Fruit fly (Drosophila melanogaster): Measurements from ENCODE around the gene Vha26.

Vha26 gene

dm6 chr3R:5565623-5566022, 25.9 kb upstream of the Vha26 start (continued):
- peak; percentile 96 for TF ChIP-seq ci (GFP tag; IDR thresholded peaks at IDR 0.05)
- peak; percentile 25 for TF ChIP-seq Nf-YB (GFP tag; optimal IDR thresholded peaks at IDR 0.05)
- TF ChIP-seq onecut (GFP tag; IDR thresholded peaks at IDR 0.05) = peak; percentile 54
- TF ChIP-seq CG7271 (tag; optimal IDR thresholded peaks at IDR 0.05) = no peak
- peak; percentile 51 for TF ChIP-seq sima (GFP tag; optimal IDR thresholded peaks at IDR 0.05)
- peak in 1 of 2 experiments; percentile 59 for TF ChIP-seq Eip74EF (GFP tag; optimal IDR thresholded peaks at IDR 0.05)
- peak; percentile 69 for TF ChIP-seq Bdp1 (GFP tag; optimal IDR thresholded peaks at IDR 0.05)
- TF ChIP-seq CG2678 (tag; optimal IDR thresholded peaks at IDR 0.05) = peak; percentile 87
- TF ChIP-seq CG10654 (GFP tag; optimal IDR thresholded peaks at IDR 0.05) = peak; percentile 61
- peak; percentile 68 for TF ChIP-seq E2f2 (GFP tag; IDR thresholded peaks at IDR 0.05)
- TF ChIP-seq CG2116 (GFP tag; optimal IDR thresholded peaks at IDR 0.05) = peak; percentile 9
- TF ChIP-seq fd3F (GFP tag; optimal IDR thresholded peaks at IDR 0.05) = peak; percentile 73
- peak; percentile 80 for TF ChIP-seq CG15514 (GFP tag; optimal IDR thresholded peaks at IDR 0.05)
- peak; percentile 61 for TF ChIP-seq CG18011 (GFP tag; optimal IDR thresholded peaks at IDR 0.05)
- peak; percentile 43 for TF ChIP-seq btn (GFP tag; optimal IDR thresholded peaks at IDR 0.05)
- peak; percentile 53 for TF ChIP-seq CG8089 (GFP tag; optimal IDR thresholded peaks at IDR 0.05)
- peak; percentile 4 for TF ChIP-seq MESR4 (GFP tag; optimal IDR thresholded peaks at IDR 0.05)
- TF ChIP-seq Sry-β (GFP tag; optimal IDR thresholded peaks at IDR 0.05) = no peak
- peak; percentile 62 for TF ChIP-seq Dad (GFP tag; optimal IDR thresholded peaks at IDR 0.05)
- TF ChIP-seq CG12659 (GFP tag; optimal IDR thresholded peaks at IDR 0.05) = peak; percentile 84
- TF ChIP-seq fu2 (GFP tag; optimal IDR thresholded peaks at IDR 0.05) = peak; percentile 53
- TF ChIP-seq CG17612 (GFP tag; IDR thresholded peaks at IDR 0.05) = peak; percentile 69
- TF ChIP-seq CG5953 (GFP tag; IDR thresholded peaks at IDR 0.05) = peak; percentile 86
- TF ChIP-seq tin (GFP tag; optimal IDR thresholded peaks at IDR 0.05) = peak; percentile 59
- TF ChIP-seq pum (GFP tag; optimal IDR thresholded peaks at IDR 0.05) = peak; percentile 75
- no peak for TF ChIP-seq CG7963 (GFP tag; IDR thresholded peaks at IDR 0.05; ENCODE audit: partially characterized antibody)
- no peak for TF ChIP-seq CG8290 (GFP tag; optimal IDR thresholded peaks at IDR 0.05)
- peak in 1 of 2 experiments; percentile 84 for TF ChIP-seq CG8290 (tag; optimal IDR thresholded peaks at IDR 0.05)
- no peak for TF ChIP-seq fru (optimal IDR thresholded peaks at IDR 0.05)
- TF ChIP-seq cato (GFP tag; optimal IDR thresholded peaks at IDR 0.05; ENCODE audit: borderline replicate concordance) = no peak
- TF ChIP-seq jing (GFP tag; optimal IDR thresholded peaks at IDR 0.05) = no peak
- TF ChIP-seq CG10267 (tag; optimal IDR thresholded peaks at IDR 0.05) = peak; percentile 50
- TF ChIP-seq maf-S (GFP tag; optimal IDR thresholded peaks at IDR 0.05) = peak; percentile 59
- TF ChIP-seq Hsf (GFP tag; optimal IDR thresholded peaks at IDR 0.05) = peak; percentile 76
- no peak for TF ChIP-seq pan (optimal IDR thresholded peaks at IDR 0.05)
- peak in 1 of 2 experiments; percentile 94 for TF ChIP-seq pan (GFP tag; optimal IDR thresholded peaks at IDR 0.05 in 1 of 2, IDR thresholded peaks at IDR 0.05 in 1 of 2)
- TF ChIP-seq CG7839 (tag; optimal IDR thresholded peaks at IDR 0.05) = no peak
- TF ChIP-seq CG13894 (tag; optimal IDR thresholded peaks at IDR 0.05) = no peak
- TF ChIP-seq CG3995 (GFP tag; optimal IDR thresholded peaks at IDR 0.05) = peak; percentile 6
- peak; percentile 36; the same call in 1 of the 2 replicates for TF ChIP-seq ro (GFP tag; IDR thresholded peaks at IDR 0.05)
- peak; percentile 11 for TF ChIP-seq Usf (GFP tag; optimal IDR thresholded peaks at IDR 0.05)
- peak; percentile 28 for TF ChIP-seq CG3838 (GFP tag; optimal IDR thresholded peaks at IDR 0.05)
- TF ChIP-seq bigmax (GFP tag; optimal IDR thresholded peaks at IDR 0.05) = peak; percentile 16
- TF ChIP-seq CG13624 (GFP tag; optimal IDR thresholded peaks at IDR 0.05) = peak; percentile 58
- TF ChIP-seq kay (GFP tag; optimal IDR thresholded peaks at IDR 0.05) = peak; percentile 39
- TF ChIP-seq CG2712 (tag; optimal IDR thresholded peaks at IDR 0.05) = peak; percentile 77
- peak; percentile 79 for TF ChIP-seq pho (GFP tag; optimal IDR thresholded peaks at IDR 0.05)
- TF ChIP-seq bab2 (GFP tag; optimal IDR thresholded peaks at IDR 0.05) = peak; percentile 82
- TF ChIP-seq CG31441 (GFP tag; IDR thresholded peaks at IDR 0.05) = no peak; the same call in 1 of the 2 replicates
- no peak for TF ChIP-seq fd102C (GFP tag; optimal IDR thresholded peaks at IDR 0.05)
- no peak for TF ChIP-seq Sin3A (optimal IDR thresholded peaks at IDR 0.05)
- TF ChIP-seq Meics (GFP tag; optimal IDR thresholded peaks at IDR 0.05) = peak; percentile 79

Data from whole organism, embryonic.